Fruit fly (Drosophila melanogaster): ENCODE data around the gene CG17712.

The CG17712 gene

DNA sequence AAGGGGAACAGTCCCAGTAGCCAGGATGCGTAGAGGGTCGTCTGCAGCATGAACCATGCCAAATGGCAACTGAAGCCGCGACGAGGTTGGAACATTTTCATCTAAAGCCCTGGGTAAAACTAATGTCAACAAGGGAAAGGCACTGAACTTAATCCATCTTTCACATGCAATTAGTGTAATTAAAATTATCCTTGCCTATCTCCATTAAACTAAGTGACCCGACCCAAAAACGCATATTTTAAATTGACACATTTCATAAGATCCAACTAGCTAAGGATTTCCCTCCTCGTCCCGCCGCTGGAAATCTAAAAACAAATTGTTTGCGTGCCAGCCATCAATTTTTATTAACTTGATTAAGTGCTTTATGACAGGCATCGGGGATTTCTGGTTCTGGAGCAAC is 4.4 kb upstream of the CG17712 start, which contains the start of gene Gr22f:
TSS of gene Gr22f (minus strand) at position 101 of the 400 bp plus-strand sequence.
- TF ChIP-seq CG12768 (GFP tag; optimal IDR thresholded peaks at IDR 0.05) = no peak
- TF ChIP-seq cnc (optimal IDR thresholded peaks at IDR 0.05) = no peak
- TF ChIP-seq toe (GFP tag; optimal IDR thresholded peaks at IDR 0.05) = no peak
- TF ChIP-seq pad (GFP tag; optimal IDR thresholded peaks at IDR 0.05) = no peak
- no peak for TF ChIP-seq Clk (GFP tag; optimal IDR thresholded peaks at IDR 0.05)
- no peak for TF ChIP-seq kay (GFP tag; ENCODE audit: borderline replicate concordance)
- TF ChIP-seq bab1 (GFP tag; optimal IDR thresholded peaks at IDR 0.05) = no peak
- TF ChIP-seq CG33017 (tag; optimal IDR thresholded peaks at IDR 0.05) = no peak
- TF ChIP-seq CG14711 (tag; optimal IDR thresholded peaks at IDR 0.05) = no peak
- TF ChIP-seq Crg-1 (GFP tag; optimal IDR thresholded peaks at IDR 0.05) = no peak
- TF ChIP-seq Hr96 (GFP tag; optimal IDR thresholded peaks at IDR 0.05) = no peak
- no peak for TF ChIP-seq CG5204 (GFP tag; optimal IDR thresholded peaks at IDR 0.05)
- no peak for TF ChIP-seq CG7101 (tag; optimal IDR thresholded peaks at IDR 0.05)

DNA sequence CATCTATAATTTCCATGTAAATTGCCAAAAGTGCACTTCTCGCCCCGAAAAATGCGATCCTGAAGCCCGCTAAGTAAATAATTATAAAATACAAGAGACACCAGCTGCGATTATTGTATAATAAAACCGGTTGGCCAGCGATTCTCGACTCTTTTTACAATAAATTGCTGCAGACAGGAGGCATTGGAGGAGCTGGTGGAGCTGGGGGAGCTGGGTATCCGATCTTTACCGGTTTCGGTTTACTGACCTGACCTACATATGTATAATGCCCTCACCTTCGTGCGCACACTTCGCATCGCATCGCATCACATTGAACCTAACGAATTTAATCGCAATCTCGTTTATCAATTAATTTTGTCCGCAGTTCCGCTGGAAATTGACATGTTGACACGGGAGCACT is 3.5 kb downstream of the CG17712 start:
- TF ChIP-seq Hr96 (GFP tag; optimal IDR thresholded peaks at IDR 0.05) (no peak), kay (GFP tag; ENCODE audit: borderline replicate concordance) (no peak), CG33017 (tag; optimal IDR thresholded peaks at IDR 0.05) (no peak), Mnt (GFP tag; optimal IDR thresholded peaks at IDR 0.05) (no peak), CG12768 (GFP tag; optimal IDR thresholded peaks at IDR 0.05) (no peak), pad (GFP tag; optimal IDR thresholded peaks at IDR 0.05) (no peak), CG7045 (GFP tag; optimal IDR thresholded peaks at IDR 0.05) (no peak), tj (GFP tag; optimal IDR thresholded peaks at IDR 0.05) (no peak), bab1 (GFP tag; optimal IDR thresholded peaks at IDR 0.05) (no peak), CG5204 (GFP tag; optimal IDR thresholded peaks at IDR 0.05) (no peak), cnc (optimal IDR thresholded peaks at IDR 0.05) (no peak), CG7101 (tag; optimal IDR thresholded peaks at IDR 0.05) (no peak), Crg-1 (GFP tag; optimal IDR thresholded peaks at IDR 0.05) (no peak), CG11617 (GFP tag; optimal IDR thresholded peaks at IDR 0.05) (no peak), toe (GFP tag; optimal IDR thresholded peaks at IDR 0.05) (no peak), cic (GFP tag; optimal IDR thresholded peaks at IDR 0.05) (no peak), CG14711 (tag; optimal IDR thresholded peaks at IDR 0.05) (no peak), Clk (GFP tag; optimal IDR thresholded peaks at IDR 0.05) (no peak), ovo (GFP tag; optimal IDR thresholded peaks at IDR 0.05) (no peak)

DNA sequence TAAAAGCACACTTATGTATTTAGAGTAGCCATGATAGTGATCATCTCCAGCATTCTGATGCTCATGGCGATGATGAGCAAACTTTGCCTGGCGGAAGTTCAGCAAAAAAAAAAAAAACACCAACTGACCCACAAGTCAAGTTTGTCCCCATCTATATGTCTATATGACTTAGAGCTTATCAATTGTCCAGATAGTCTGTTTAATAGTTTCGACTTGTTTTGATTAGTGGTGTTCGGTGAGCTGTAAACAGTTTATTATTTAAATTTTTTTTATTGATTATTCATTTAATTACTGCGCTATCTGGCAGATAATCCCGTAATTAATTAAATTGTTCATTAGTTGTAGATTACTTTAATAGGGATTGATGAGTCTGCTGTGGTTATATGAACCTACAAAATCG is 8.1 kb downstream of the CG17712 start:
- TF ChIP-seq bab1 (GFP tag; optimal IDR thresholded peaks at IDR 0.05) = no peak
- TF ChIP-seq kay (GFP tag; ENCODE audit: borderline replicate concordance) = peak; percentile 66
- no peak for TF ChIP-seq Mnt (GFP tag; optimal IDR thresholded peaks at IDR 0.05)
- TF ChIP-seq CG1620 (GFP tag; optimal IDR thresholded peaks at IDR 0.05) = no peak
- TF ChIP-seq Clk (GFP tag; optimal IDR thresholded peaks at IDR 0.05) = no peak
- TF ChIP-seq CG7101 (tag; optimal IDR thresholded peaks at IDR 0.05) = no peak

dm6 chr2L:1740095-1740494 is 11.8 kb downstream of the CG17712 start:
- TF ChIP-seq Crg-1 (GFP tag; optimal IDR thresholded peaks at IDR 0.05) (no peak), cnc (optimal IDR thresholded peaks at IDR 0.05) (no peak), pad (GFP tag; optimal IDR thresholded peaks at IDR 0.05) (no peak), cic (GFP tag; optimal IDR thresholded peaks at IDR 0.05) (no peak), Clk (GFP tag; optimal IDR thresholded peaks at IDR 0.05) (no peak), CG14711 (tag; optimal IDR thresholded peaks at IDR 0.05) (no peak), tj (GFP tag; optimal IDR thresholded peaks at IDR 0.05) (no peak)

DNA sequence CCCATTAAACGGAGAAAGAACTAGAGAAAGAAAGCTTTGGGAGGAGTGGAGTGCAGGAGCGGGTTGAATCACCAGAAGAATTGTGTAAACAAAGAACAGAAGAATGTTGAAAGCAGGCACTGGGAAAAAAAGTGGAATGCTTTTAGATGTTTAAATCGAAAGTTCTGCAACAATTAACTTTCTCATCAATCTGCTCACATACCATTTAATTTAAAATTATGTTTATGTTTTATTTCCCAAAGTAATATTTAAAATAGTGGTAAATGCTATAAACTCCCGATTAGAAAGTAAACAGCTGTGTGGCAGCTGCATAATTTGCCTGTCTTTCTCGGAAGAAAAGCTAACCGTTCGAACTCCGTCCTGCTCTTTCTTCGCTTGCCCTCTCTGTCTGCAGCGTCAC is 13.9 kb downstream of the CG17712 start:
- TF ChIP-seq ovo (GFP tag; optimal IDR thresholded peaks at IDR 0.05) = no peak
- TF ChIP-seq pad (GFP tag; optimal IDR thresholded peaks at IDR 0.05) = no peak
- no peak for TF ChIP-seq kay (GFP tag; ENCODE audit: borderline replicate concordance)
- TF ChIP-seq bab1 (GFP tag; optimal IDR thresholded peaks at IDR 0.05) = no peak
- no peak for TF ChIP-seq CG33017 (tag; optimal IDR thresholded peaks at IDR 0.05)
- TF ChIP-seq CG12768 (GFP tag; optimal IDR thresholded peaks at IDR 0.05) = no peak

DNA sequence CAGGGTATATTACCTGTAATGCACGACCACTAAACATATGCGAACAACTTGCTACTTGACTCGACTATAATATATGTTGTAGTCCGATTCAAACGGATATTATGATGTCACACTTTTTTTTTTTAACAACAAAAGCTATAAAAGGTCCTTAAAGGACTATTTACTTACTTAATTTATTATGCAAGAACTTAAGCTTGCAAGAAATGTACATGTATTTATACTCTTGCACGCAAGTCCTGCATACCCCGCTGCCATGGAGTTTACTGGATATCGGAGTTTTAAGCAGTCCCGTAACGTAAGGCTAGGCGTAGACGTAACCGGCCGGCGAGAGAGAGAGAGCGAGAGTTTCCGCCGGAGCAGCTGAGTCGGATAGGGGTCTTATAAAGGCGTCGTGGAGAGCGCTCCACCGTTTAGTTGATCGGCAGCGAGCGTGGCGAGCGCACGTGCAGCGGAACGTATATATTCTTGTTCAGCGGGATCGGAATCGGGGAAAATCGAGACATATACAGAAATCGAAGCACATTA is 14.8 kb downstream of the CG17712 start:
- TF ChIP-seq tj (GFP tag; optimal IDR thresholded peaks at IDR 0.05) (peak; percentile 35), CG7101 (tag; optimal IDR thresholded peaks at IDR 0.05) (peak; percentile 50), kay (GFP tag; ENCODE audit: borderline replicate concordance) (no peak), CG5204 (GFP tag; optimal IDR thresholded peaks at IDR 0.05) (peak; percentile 21), CG1620 (GFP tag; optimal IDR thresholded peaks at IDR 0.05) (no peak), cnc (optimal IDR thresholded peaks at IDR 0.05) (no peak), CG12768 (GFP tag; optimal IDR thresholded peaks at IDR 0.05) (no peak), toe (GFP tag; optimal IDR thresholded peaks at IDR 0.05) (no peak), CG14711 (tag; optimal IDR thresholded peaks at IDR 0.05) (peak; percentile 67), Crg-1 (GFP tag; optimal IDR thresholded peaks at IDR 0.05) (no peak), Mnt (GFP tag; optimal IDR thresholded peaks at IDR 0.05) (peak; percentile 70), bab1 (GFP tag; optimal IDR thresholded peaks at IDR 0.05) (peak; percentile 71), Hr96 (GFP tag; optimal IDR thresholded peaks at IDR 0.05) (peak; percentile 26), CG7045 (GFP tag; optimal IDR thresholded peaks at IDR 0.05) (no peak), ovo (GFP tag; optimal IDR thresholded peaks at IDR 0.05) (no peak), pad (GFP tag; optimal IDR thresholded peaks at IDR 0.05) (peak; percentile 57), CG33017 (tag; optimal IDR thresholded peaks at IDR 0.05) (peak; percentile 10), Clk (GFP tag; optimal IDR thresholded peaks at IDR 0.05) (no peak), CG11617 (GFP tag; optimal IDR thresholded peaks at IDR 0.05) (no peak), cic (GFP tag; optimal IDR thresholded peaks at IDR 0.05) (no peak)

dm6 chr2L:1735133-1735532 is 16.8 kb downstream of the CG17712 start:
- TF ChIP-seq CG7045 (GFP tag; optimal IDR thresholded peaks at IDR 0.05) (no peak), CG7101 (tag; optimal IDR thresholded peaks at IDR 0.05) (no peak), toe (GFP tag; optimal IDR thresholded peaks at IDR 0.05) (no peak), CG12768 (GFP tag; optimal IDR thresholded peaks at IDR 0.05) (no peak), CG1620 (GFP tag; optimal IDR thresholded peaks at IDR 0.05) (no peak), CG5204 (GFP tag; optimal IDR thresholded peaks at IDR 0.05) (no peak), tj (GFP tag; optimal IDR thresholded peaks at IDR 0.05) (no peak)

All from whole organism, adult.